Worm (Caenorhabditis elegans) whole organism, late embryonic: ENCODE data around the gene pgp-10.

ENCODE experiments used
- K09A11.1 ChIP-seq: sonication (generic microtip); optimal IDR thresholded peaks from 2 replicates; lab custom pipeline; 2017; ENCODE audit warnings: antibody characterized with exemption, mild to moderate bottlenecking, missing genetic modification characterization, missing compliant biosample characterization; ENCODE audit not compliant: insufficient read depth
- ama-1 ChIP-seq: fragments of 150-350 bp; optimal IDR thresholded peaks from 2 replicates; lab custom pipeline; 2014
- ceh-2 ChIP-seq: sonication (generic microtip); optimal IDR thresholded peaks from 2 replicates; lab custom pipeline; 2016; ENCODE audit warnings: missing genotype, missing genetic modification characterization, missing compliant biosample characterization
- ceh-24 ChIP-seq: sonication (generic microtip); optimal IDR thresholded peaks from 2 replicates; lab custom pipeline; 2016; ENCODE audit warnings: mild to moderate bottlenecking, missing genetic modification characterization, missing compliant biosample characterization
- fkh-10 ChIP-seq: fragments of 150-350 bp; optimal IDR thresholded peaks from 2 replicates; lab custom pipeline; 2014; ENCODE audit warnings: missing biosample characterization, missing genetic modification reagents, missing genetic modification characterization
- nhr-11 ChIP-seq: fragments of 150-350 bp; optimal IDR thresholded peaks from 2 replicates; lab custom pipeline; 2014; ENCODE audit warnings: missing biosample characterization, missing genetic modification characterization
- pat-9 ChIP-seq: fragments of 200-800 bp; sonication (Bioruptor generic); optimal IDR thresholded peaks from 2 replicates; lab custom pipeline; 2018; ENCODE audit warnings: mild to moderate bottlenecking, missing genetic modification characterization, moderate library complexity, missing compliant biosample characterization
- pha-2 ChIP-seq: sonication (generic microtip); optimal IDR thresholded peaks from 2 replicates; lab custom pipeline; 2017; ENCODE audit warnings: mild to moderate bottlenecking, missing genetic modification characterization, missing compliant biosample characterization
- tbx-2 ChIP-seq: sonication (generic microtip); optimal IDR thresholded peaks from 2 replicates; lab custom pipeline; 2016; ENCODE audit warnings: missing genetic modification characterization, missing compliant biosample characterization
- unc-55 ChIP-seq: sonication (generic microtip); optimal IDR thresholded peaks from 2 replicates; lab custom pipeline; 2017; ENCODE audit warnings: missing biosample characterization, missing genetic modification reagents, missing genetic modification characterization

DNA sequence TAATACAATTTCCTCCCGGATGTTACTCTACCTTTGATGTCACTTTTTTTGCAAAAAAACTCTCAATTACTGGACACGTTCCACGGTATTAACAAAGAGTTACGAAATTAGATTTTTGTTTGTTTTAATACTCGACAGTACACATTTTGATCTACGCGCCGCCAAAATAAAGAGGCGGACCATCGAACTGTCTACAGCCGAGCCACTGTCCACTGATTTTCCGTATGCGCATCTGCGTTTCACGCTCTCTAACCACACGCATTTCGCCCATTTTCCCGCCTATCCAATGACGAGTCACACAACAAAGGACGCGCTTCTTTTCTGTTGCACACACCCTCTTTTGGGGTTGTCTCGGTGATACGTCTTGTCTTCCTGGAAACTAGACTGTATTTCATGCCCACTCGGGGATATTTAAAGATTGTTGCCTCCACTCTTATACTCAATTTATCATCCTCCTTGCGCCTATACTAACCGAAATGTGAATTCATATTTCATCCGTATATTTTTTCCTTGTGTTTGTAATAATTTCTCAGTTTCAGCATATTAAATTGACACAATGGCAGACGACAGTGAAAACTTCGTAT lies 41.1 kb downstream of the pgp-10 start, which contains the start of gene C55B6.1:
- TF ChIP-seq ceh-24 (tag; lab: Kevin White, UChicago), result no peak
- TF ChIP-seq pat-9 (tag; lab: Kevin White, UChicago), result no peak
- TF ChIP-seq nhr-11, result no peak
- no peak for TF ChIP-seq ceh-2 (tag; lab: Kevin White, UChicago)
- TF ChIP-seq ama-1 (lab: Kevin White, UChicago), result no peak
- TF ChIP-seq unc-55 (GFP tag; lab: Kevin White, UChicago), result no peak
- no peak for TF ChIP-seq pha-2 (tag; lab: Kevin White, UChicago)
- TF ChIP-seq K09A11.1 (tag; lab: Kevin White, UChicago), result no peak
- no peak for TF ChIP-seq tbx-2
- no peak for TF ChIP-seq fkh-10 (GFP tag; lab: Kevin White, UChicago)
